Fruit fly (Drosophila melanogaster): ENCODE measurements around the gene CG9265.

CG9265 gene

dm6 chr2L:21108759-21109282, 37.5 kb upstream of the CG9265 start (continued):
- TF ChIP-seq CG18764 (GFP tag; optimal IDR thresholded peaks at IDR 0.05), result peak; percentile 16
- TF ChIP-seq CG10274 (GFP tag; optimal IDR thresholded peaks at IDR 0.05), result no peak
- TF ChIP-seq tx (GFP tag; optimal IDR thresholded peaks at IDR 0.05), result peak; percentile 11
- TF ChIP-seq CG6791 (GFP tag; IDR thresholded peaks at IDR 0.05; ENCODE audit: partially characterized antibody), result no peak
- TF ChIP-seq CG7928 (GFP tag; optimal IDR thresholded peaks at IDR 0.05), result no peak
- TF ChIP-seq CG18619 (GFP tag; optimal IDR thresholded peaks at IDR 0.05), result peak; percentile 52
- peak; percentile 51 for TF ChIP-seq CG12659 (GFP tag; optimal IDR thresholded peaks at IDR 0.05)
- TF ChIP-seq en (GFP tag; optimal IDR thresholded peaks at IDR 0.05), result peak; percentile 30
- TF ChIP-seq CG4707 (GFP tag; optimal IDR thresholded peaks at IDR 0.05), result peak; percentile 83
- TF ChIP-seq salm (tag; optimal IDR thresholded peaks at IDR 0.05), result no peak
- TF ChIP-seq lab (GFP tag; optimal IDR thresholded peaks at IDR 0.05), result peak; percentile 45
- TF ChIP-seq odd (GFP tag; optimal IDR thresholded peaks at IDR 0.05), result peak; percentile 28
- no peak; the same call in 1 of the 2 replicates for TF ChIP-seq Rfx (GFP tag; IDR thresholded peaks at IDR 0.05)
- no peak for TF ChIP-seq CG5953 (GFP tag; IDR thresholded peaks at IDR 0.05)
- TF ChIP-seq tna (GFP tag; IDR thresholded peaks at IDR 0.05; ENCODE audit: partially characterized antibody), result no peak
- peak; percentile 75 for TF ChIP-seq CG18262 (tag; optimal IDR thresholded peaks at IDR 0.05)
- no peak for TF ChIP-seq CG31224 (GFP tag; IDR thresholded peaks at IDR 0.05)
- peak; percentile 67 for TF ChIP-seq CG13775 (GFP tag; optimal IDR thresholded peaks at IDR 0.05)
- TF ChIP-seq ken (GFP tag; IDR thresholded peaks at IDR 0.05), result no peak
- no peak for TF ChIP-seq chinmo (GFP tag; IDR thresholded peaks at IDR 0.05; ENCODE audit: partially characterized antibody)
- TF ChIP-seq Opbp (GFP tag; IDR thresholded peaks at IDR 0.05; ENCODE audit: partially characterized antibody), result no peak
- TF ChIP-seq wdn (GFP tag; IDR thresholded peaks at IDR 0.05), result no peak
- peak; percentile 37; the same call in 2 of the 3 replicates for TF ChIP-seq B-H1 (GFP tag; IDR thresholded peaks at IDR 0.05)
- no peak for TF ChIP-seq CG17912 (GFP tag; optimal IDR thresholded peaks at IDR 0.05)
- TF ChIP-seq slp2 (GFP tag; optimal IDR thresholded peaks at IDR 0.05), result no peak
- no peak for TF ChIP-seq CG7963 (GFP tag; IDR thresholded peaks at IDR 0.05; ENCODE audit: partially characterized antibody)
- TF ChIP-seq E2f1 (GFP tag; IDR thresholded peaks at IDR 0.05), result 0 out of 2 replicates have a peak, but pooled peaks have one; percentile 32
- no peak for TF ChIP-seq exex (tag; optimal IDR thresholded peaks at IDR 0.05)
- TF ChIP-seq CG31388 (GFP tag; optimal IDR thresholded peaks at IDR 0.05), result no peak
- peak; percentile 66 for TF ChIP-seq CG30431 (GFP tag; optimal IDR thresholded peaks at IDR 0.05)
- no peak for TF ChIP-seq CG14050 (GFP tag; IDR thresholded peaks at IDR 0.05)
- TF ChIP-seq repo (GFP tag; optimal IDR thresholded peaks at IDR 0.05), result no peak
- no peak for TF ChIP-seq tap (tag; optimal IDR thresholded peaks at IDR 0.05)
- TF ChIP-seq zen (tag; optimal IDR thresholded peaks at IDR 0.05), result peak; percentile 1
- TF ChIP-seq gcm (GFP tag; optimal IDR thresholded peaks at IDR 0.05), result peak; percentile 69
- TF ChIP-seq oc (tag; optimal IDR thresholded peaks at IDR 0.05), result peak; percentile 31
- no peak for TF ChIP-seq NFAT (GFP tag; IDR thresholded peaks at IDR 0.05)
- TF ChIP-seq CG1233 (GFP tag; optimal IDR thresholded peaks at IDR 0.05), result peak; percentile 34
- peak; percentile 40 for TF ChIP-seq CG4424 (GFP tag; optimal IDR thresholded peaks at IDR 0.05)
- peak; percentile 38 for TF ChIP-seq fd96Cb (tag; optimal IDR thresholded peaks at IDR 0.05)
- TF ChIP-seq Dfd (GFP tag; optimal IDR thresholded peaks at IDR 0.05), result no peak
- peak; percentile 71 for TF ChIP-seq D19A (tag; optimal IDR thresholded peaks at IDR 0.05)
- no peak for TF ChIP-seq klu (GFP tag; IDR thresholded peaks at IDR 0.05)
- TF ChIP-seq NK7.1 (GFP tag; optimal IDR thresholded peaks at IDR 0.05), result no peak
- TF ChIP-seq crp (GFP tag; optimal IDR thresholded peaks at IDR 0.05), result peak; percentile 8 to 82
- TF ChIP-seq CG8944 (GFP tag; optimal IDR thresholded peaks at IDR 0.05), result peak; percentile 22
- peak; percentile 87 for TF ChIP-seq CG9727 (GFP tag; optimal IDR thresholded peaks at IDR 0.05)
- TF ChIP-seq Mad (GFP tag; optimal IDR thresholded peaks at IDR 0.05), result peak; percentile 63
- TF ChIP-seq CG8281 (tag; optimal IDR thresholded peaks at IDR 0.05), result peak; percentile 7
- no peak for TF ChIP-seq danr (GFP tag; IDR thresholded peaks at IDR 0.05)

All from whole organism, embryonic.